Fruit fly (Drosophila melanogaster): Measurements from ENCODE around the gene Cdc16.

- TF ChIP-seq cic (GFP tag; optimal IDR thresholded peaks at IDR 0.05) (no peak), CG5204 (GFP tag; optimal IDR thresholded peaks at IDR 0.05) (no peak)
Observed at dm6 chr3R:23303297-23303696, 22.3 kb downstream of the Cdc16 start.
